ENCODE assay signal across 2 worm cellular contexts in the genomic region with DNA sequence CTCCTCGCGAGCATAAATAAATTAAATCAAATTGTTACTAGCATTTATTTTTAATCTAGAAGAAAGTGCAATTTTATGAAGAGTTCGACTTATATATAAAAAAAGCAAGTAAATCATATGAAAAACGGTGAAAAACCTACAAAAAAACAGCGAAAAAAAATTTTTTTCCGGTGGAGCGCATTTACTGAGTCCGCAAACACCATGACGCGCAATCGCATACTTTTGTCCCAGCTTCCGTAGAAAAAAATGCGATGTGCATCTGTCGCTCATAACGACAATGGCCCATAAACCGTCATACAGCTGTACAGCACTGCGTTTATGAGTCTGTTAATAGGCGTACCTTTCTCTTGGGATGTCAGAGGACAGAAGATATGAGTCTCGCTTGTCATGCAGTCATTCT.
TF ChIP-seq lines count a peak whose summit lies in the region.

No protein-coding gene starts in this region.

TF ChIP-seq in whole organism, L1 larva, 84 proteins besides CTCF, POLR2A, EP300 and RAD21 (continued from another document):
- TF ChIP-seq alr-1 (tag; optimal IDR thresholded peaks at IDR 0.05; lab: Kevin White, UChicago; ENCODE audit: borderline replicate concordance) (no peak), nhr-12 (tag; optimal IDR thresholded peaks at IDR 0.05; lab: Kevin White, UChicago) (no peak), fkh-10 (GFP tag; optimal IDR thresholded peaks at IDR 0.05; lab: Kevin White, UChicago) (peak; percentile 5), lsy-2 (tag; optimal IDR thresholded peaks at IDR 0.05; lab: Kevin White, UChicago) (peak; percentile 64 to 75), unc-62 (GFP tag; optimal IDR thresholded peaks at IDR 0.05; lab: Kevin White, UChicago) (no peak), nhr-84 (tag; optimal IDR thresholded peaks at IDR 0.05; lab: Kevin White, UChicago) (no peak), tlp-1 (tag; optimal IDR thresholded peaks at IDR 0.05; lab: Kevin White, UChicago) (no peak), nhr-11 (tag; optimal IDR thresholded peaks at IDR 0.05; lab: Kevin White, UChicago) (no peak), aha-1 (tag; optimal IDR thresholded peaks at IDR 0.05; lab: Kevin White, UChicago) (no peak), ceh-88 (GFP tag; IDR thresholded peaks at IDR 0.05; lab: Robert Waterston, UW) (no peak), ets-5 (GFP tag; IDR thresholded peaks at IDR 0.05; lab: Robert Waterston, UW) (no peak), irx-1 (tag; optimal IDR thresholded peaks at IDR 0.05; lab: Kevin White, UChicago) (peak; percentile 10), hpl-2 (GFP tag; optimal IDR thresholded peaks at IDR 0.05; lab: Kevin White, UChicago) (no peak), grh-1 (GFP tag; IDR thresholded peaks at IDR 0.05; lab: Robert Waterston, UW) (0 out of 2 replicates have a peak, but pooled peaks have one; percentile 26), fkh-4 (tag; optimal IDR thresholded peaks at IDR 0.05; lab: Kevin White, UChicago; ENCODE audit: borderline replicate concordance) (no peak), elt-3 (tag; optimal IDR thresholded peaks at IDR 0.05; lab: Kevin White, UChicago) (no peak), unc-86 (tag; optimal IDR thresholded peaks at IDR 0.05; lab: Kevin White, UChicago) (peak; percentile 33), C04F5.9 (tag; optimal IDR thresholded peaks at IDR 0.05; lab: Kevin White, UChicago) (no peak), ceh-90 (tag; optimal IDR thresholded peaks at IDR 0.05; lab: Kevin White, UChicago) (no peak), dpl-1 (GFP tag; optimal IDR thresholded peaks at IDR 0.05; lab: Kevin White, UChicago) (peak; percentile 65 to 79 (median 73)), ceh-8 (GFP tag; optimal IDR thresholded peaks at IDR 0.05; lab: Kevin White, UChicago) (no peak), efl-1 (optimal IDR thresholded peaks at IDR 0.05; lab: Kevin White, UChicago) (peak; percentile 73), efl-1 (GFP tag; optimal IDR thresholded peaks at IDR 0.05 in 1 of 2; lab: Kevin White, UChicago) (peak; percentile 74 to 97), lin-35 (GFP tag; optimal IDR thresholded peaks at IDR 0.05; lab: Kevin White, UChicago) (peak; percentile 70 to 73), zag-1 (tag; optimal IDR thresholded peaks at IDR 0.05; lab: Kevin White, UChicago) (no peak), efl-3 (GFP tag; optimal IDR thresholded peaks at IDR 0.05; lab: Kevin White, UChicago) (no peak), ztf-11 (tag; optimal IDR thresholded peaks at IDR 0.05; lab: Kevin White, UChicago) (peak in 1 of 2 experiments; percentile 75), skn-1 (tag; optimal IDR thresholded peaks at IDR 0.05; lab: Kevin White, UChicago) (peak; percentile 41), nhr-85 (tag; lab: Kevin White, UChicago) (peak; percentile 85), lin-13 (GFP tag; optimal IDR thresholded peaks at IDR 0.05; lab: Kevin White, UChicago) (peak; percentile 36), nhr-77 (tag; optimal IDR thresholded peaks at IDR 0.05; lab: Kevin White, UChicago) (no peak), nhr-47 (tag; optimal IDR thresholded peaks at IDR 0.05; lab: Kevin White, UChicago) (peak; percentile 76), pag-3 (tag; optimal IDR thresholded peaks at IDR 0.05; lab: Kevin White, UChicago; ENCODE audit: borderline replicate concordance, insufficient read depth) (no peak), nhr-237 (tag; optimal IDR thresholded peaks at IDR 0.05; lab: Kevin White, UChicago) (no peak), ceh-63 (GFP tag; optimal IDR thresholded peaks at IDR 0.05; lab: Kevin White, UChicago) (no peak), rnt-1 (tag; optimal IDR thresholded peaks at IDR 0.05; lab: Kevin White, UChicago) (peak; percentile 73), ceh-82 (tag; optimal IDR thresholded peaks at IDR 0.05; lab: Kevin White, UChicago) (peak; percentile 51 to 57 (median 56)), F16B12.6 (tag; optimal IDR thresholded peaks at IDR 0.05; lab: Kevin White, UChicago) (peak; percentile 94), dsc-1 (tag; optimal IDR thresholded peaks at IDR 0.05; lab: Kevin White, UChicago) (peak; percentile 64), swsn-7 (tag; optimal IDR thresholded peaks at IDR 0.05; lab: Kevin White, UChicago) (peak; percentile 58), hlh-4 (tag; optimal IDR thresholded peaks at IDR 0.05; lab: Kevin White, UChicago) (no peak), isw-1 (GFP tag; IDR thresholded peaks at IDR 0.05; lab: Robert Waterston, UW) (peak; percentile 48)

TF ChIP-seq in whole organism, L4 larva, 104 proteins besides CTCF, POLR2A, EP300 and RAD21 (continued from another document):
- TF ChIP-seq ceh-44 (GFP tag; IDR thresholded peaks at IDR 0.05; lab: Robert Waterston, UW) (no peak), ctbp-1 (GFP tag; IDR thresholded peaks at IDR 0.05; lab: Robert Waterston, UW) (no peak), php-3 (GFP tag; IDR thresholded peaks at IDR 0.05; lab: Robert Waterston, UW) (no peak), set-16 (GFP tag; IDR thresholded peaks at IDR 0.05; lab: Robert Waterston, UW) (no peak), lir-3 (tag; optimal IDR thresholded peaks at IDR 0.05; lab: Kevin White, UChicago) (no peak), ZK546.5 (tag; optimal IDR thresholded peaks at IDR 0.05; lab: Kevin White, UChicago) (no peak), T26A8.4 (GFP tag; IDR thresholded peaks at IDR 0.05; lab: Robert Waterston, UW) (peak; percentile 15; the same call in 1 of the 2 replicates), dmd-6 (GFP tag; IDR thresholded peaks at IDR 0.05; lab: Robert Waterston, UW) (peak; percentile 29; the same call in 1 of the 2 replicates), nhr-41 (GFP tag; IDR thresholded peaks at IDR 0.05; lab: Robert Waterston, UW) (no peak), ceh-20 (GFP tag; IDR thresholded peaks at IDR 0.05; lab: Robert Waterston, UW) (no peak), attf-4 (tag; optimal IDR thresholded peaks at IDR 0.05; lab: Kevin White, UChicago) (no peak), R02D3.7 (tag; optimal IDR thresholded peaks at IDR 0.05; lab: Kevin White, UChicago) (no peak), tag-97 (GFP tag; IDR thresholded peaks at IDR 0.05; lab: Robert Waterston, UW) (no peak), daf-12 (tag; optimal IDR thresholded peaks at IDR 0.05; lab: Kevin White, UChicago) (no peak), ces-1 (GFP tag; optimal IDR thresholded peaks at IDR 0.05; lab: Kevin White, UChicago) (no peak), ceh-62 (tag; optimal IDR thresholded peaks at IDR 0.05; lab: Kevin White, UChicago) (no peak), Y105C5A.15 (GFP tag; IDR thresholded peaks at IDR 0.05; lab: Robert Waterston, UW) (no peak), egl-27 (tag; optimal IDR thresholded peaks at IDR 0.05; lab: Kevin White, UChicago) (no peak), ztf-7 (tag; optimal IDR thresholded peaks at IDR 0.05; lab: Kevin White, UChicago) (no peak)
